Fruit fly (Drosophila melanogaster): ENCODE results near the gene fray.
A peak's percentile ranks its signal among the peaks of the same experiment; 100 is the strongest.

The fray gene

dm6 chr3R:18573699-18574259, 888 bp downstream of the fray start (continued):
- peak; percentile 90 for TF ChIP-seq ewg (GFP tag; optimal IDR thresholded peaks at IDR 0.05)
- TF ChIP-seq HLHmδ (GFP tag; optimal IDR thresholded peaks at IDR 0.05): no peak
- TF ChIP-seq CG2889 (GFP tag; IDR thresholded peaks at IDR 0.05): peak; percentile 78; the same call in 1 of the 3 replicates
- peak; percentile 88 for TF ChIP-seq Abd-B (GFP tag; optimal IDR thresholded peaks at IDR 0.05)
- peak; percentile 56 for TF ChIP-seq Hey (tag; optimal IDR thresholded peaks at IDR 0.05)
- peak; percentile 93 for TF ChIP-seq caup (GFP tag; optimal IDR thresholded peaks at IDR 0.05; ENCODE audit: severe bottlenecking)
- TF ChIP-seq Ets97D (GFP tag; optimal IDR thresholded peaks at IDR 0.05): peak; percentile 54
- peak; percentile 92 for TF ChIP-seq Xrp1 (GFP tag; IDR thresholded peaks at IDR 0.05)
- TF ChIP-seq CG13424 (tag; optimal IDR thresholded peaks at IDR 0.05): peak; percentile 96
- TF ChIP-seq CG10321 (GFP tag; IDR thresholded peaks at IDR 0.05): peak; percentile 64
- TF ChIP-seq Doc3 (GFP tag; IDR thresholded peaks at IDR 0.05; ENCODE audit: partially characterized antibody): no peak
- TF ChIP-seq CG9817 (tag; optimal IDR thresholded peaks at IDR 0.05): peak; percentile 88
- peak; percentile 91 for TF ChIP-seq CG8089 (GFP tag; optimal IDR thresholded peaks at IDR 0.05)
- TF ChIP-seq gro (GFP tag; optimal IDR thresholded peaks at IDR 0.05): peak; percentile 87
- peak; percentile 83 for TF ChIP-seq sqz (GFP tag; optimal IDR thresholded peaks at IDR 0.05)
- peak; percentile 94 to 95 for TF ChIP-seq bsh (GFP tag; optimal IDR thresholded peaks at IDR 0.05)
- peak; percentile 84 for TF ChIP-seq Nf-YC (tag; optimal IDR thresholded peaks at IDR 0.05)
- TF ChIP-seq lola (GFP tag; optimal IDR thresholded peaks at IDR 0.05): peak in 1 of 3 experiments; percentile 95
- peak; percentile 89 for TF ChIP-seq Six4 (GFP tag; optimal IDR thresholded peaks at IDR 0.05)
- TF ChIP-seq CG4424 (GFP tag; optimal IDR thresholded peaks at IDR 0.05): peak; percentile 94
- peak; percentile 51; the same call in 1 of the 2 replicates for TF ChIP-seq CG1024 (GFP tag; IDR thresholded peaks at IDR 0.05)
- TF ChIP-seq CG7556 (GFP tag; optimal IDR thresholded peaks at IDR 0.05): peak; percentile 96
- peak; percentile 84 for TF ChIP-seq CG4730 (GFP tag; IDR thresholded peaks at IDR 0.05)
- peak; percentile 95 for TF ChIP-seq lilli (GFP tag; optimal IDR thresholded peaks at IDR 0.05)
- no peak for TF ChIP-seq br (optimal IDR thresholded peaks at IDR 0.05)
- TF ChIP-seq CG12104 (GFP tag; optimal IDR thresholded peaks at IDR 0.05): peak; percentile 94
- TF ChIP-seq Ssrp (tag; optimal IDR thresholded peaks at IDR 0.05): peak; percentile 95
- TF ChIP-seq CG7963 (GFP tag; IDR thresholded peaks at IDR 0.05; ENCODE audit: partially characterized antibody): no peak
- no peak for TF ChIP-seq pzg (GFP tag; optimal IDR thresholded peaks at IDR 0.05)
- peak; percentile 82 for TF ChIP-seq CG9876 (GFP tag; optimal IDR thresholded peaks at IDR 0.05)
- TF ChIP-seq prd (optimal IDR thresholded peaks at IDR 0.05): no peak
- TF ChIP-seq prd (GFP tag; IDR thresholded peaks at IDR 0.05): peak; percentile 94
- TF ChIP-seq Hr51 (GFP tag; optimal IDR thresholded peaks at IDR 0.05): peak; percentile 89 to 98
- TF ChIP-seq Camta (GFP tag; optimal IDR thresholded peaks at IDR 0.05): peak; percentile 88
- TF ChIP-seq ftz-f1 (GFP tag; optimal IDR thresholded peaks at IDR 0.05): no peak
- peak; percentile 67 for TF ChIP-seq Poxn (GFP tag; IDR thresholded peaks at IDR 0.05)
- TF ChIP-seq Sox102F (GFP tag; optimal IDR thresholded peaks at IDR 0.05): peak; percentile 96
- peak; percentile 73 for TF ChIP-seq tup (GFP tag; optimal IDR thresholded peaks at IDR 0.05)
- peak; percentile 93 for TF ChIP-seq NfI (GFP tag; optimal IDR thresholded peaks at IDR 0.05)
- peak; percentile 89 for TF ChIP-seq oc (tag; optimal IDR thresholded peaks at IDR 0.05)
- TF ChIP-seq Scr (GFP tag; IDR thresholded peaks at IDR 0.05; ENCODE audit: partially characterized antibody): no peak; the same call in 1 of the 2 replicates
- peak; percentile 67; the same call in 1 of the 2 replicates for TF ChIP-seq CG17612 (GFP tag; IDR thresholded peaks at IDR 0.05)
- TF ChIP-seq zfh1 (GFP tag; IDR thresholded peaks at IDR 0.05): peak; percentile 83
- TF ChIP-seq zen2 (GFP tag; IDR thresholded peaks at IDR 0.05; ENCODE audit: partially characterized antibody): no peak
- peak; percentile 90 for TF ChIP-seq Blimp-1 (GFP tag; optimal IDR thresholded peaks at IDR 0.05)
- peak; percentile 85 for TF ChIP-seq Nf-YB (GFP tag; optimal IDR thresholded peaks at IDR 0.05)
- TF ChIP-seq knrl (GFP tag; IDR thresholded peaks at IDR 0.05; ENCODE audit: partially characterized antibody): no peak; the same call in 2 of the 3 replicates
- peak; percentile 76 for TF ChIP-seq schlank (tag; optimal IDR thresholded peaks at IDR 0.05)
- peak; percentile 73; the same call in 1 of the 2 replicates for TF ChIP-seq toy (GFP tag; IDR thresholded peaks at IDR 0.05)
